Fruit fly (Drosophila melanogaster): Measurements from ENCODE around the gene tacc.

Gene tacc

DNA sequence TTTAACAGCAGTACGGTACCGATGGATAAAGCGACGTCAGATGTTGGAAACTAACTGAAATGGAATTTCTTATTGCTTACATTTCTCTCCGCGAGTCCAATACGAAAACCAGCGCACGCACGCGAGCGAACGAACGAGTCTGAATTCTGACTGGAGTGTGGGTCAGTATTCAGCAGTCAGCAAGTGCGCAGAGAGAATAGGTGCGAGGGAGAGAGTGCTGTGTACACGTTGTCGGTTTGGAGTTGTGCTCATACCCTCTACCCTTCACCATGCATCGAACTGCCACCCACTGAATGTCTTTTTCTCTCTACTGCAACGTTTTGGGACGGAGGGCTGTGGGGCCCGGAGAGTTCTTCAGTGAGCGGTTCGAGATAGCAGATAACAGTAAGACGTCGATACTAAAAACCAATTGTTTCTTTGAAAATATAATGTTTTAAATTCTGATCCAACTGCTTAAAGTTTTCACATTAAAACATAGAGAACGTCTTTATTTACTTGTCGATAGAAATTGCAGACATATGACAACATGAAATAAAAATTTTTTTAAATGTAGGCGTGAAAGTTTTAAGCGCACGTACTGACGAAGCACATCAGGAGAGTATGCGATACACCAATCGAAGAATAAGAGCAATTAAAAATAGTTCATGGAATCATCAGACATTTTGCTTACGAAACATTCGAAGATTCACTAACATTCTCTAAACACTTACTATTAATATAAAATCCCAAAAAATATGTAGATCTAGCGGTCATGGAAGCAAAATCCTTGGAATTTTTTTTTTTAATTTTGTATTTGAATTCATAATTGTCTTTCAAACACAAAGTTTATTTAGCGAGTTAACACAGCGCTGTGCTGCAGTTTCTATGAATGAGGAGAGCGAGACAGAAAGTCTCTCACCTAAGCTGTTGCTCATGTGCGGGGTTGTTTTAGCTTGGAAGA, 9.1 kb downstream of the tacc start (continued):
- TF ChIP-seq org-1 (GFP tag; optimal IDR thresholded peaks at IDR 0.05) (peak; percentile 83), repo (GFP tag; optimal IDR thresholded peaks at IDR 0.05) (peak; percentile 57), Hand (GFP tag; optimal IDR thresholded peaks at IDR 0.05) (peak; percentile 54), cad (GFP tag; optimal IDR thresholded peaks at IDR 0.05) (no peak), Dip2 (GFP tag; IDR thresholded peaks at IDR 0.05) (no peak), CG1233 (GFP tag; optimal IDR thresholded peaks at IDR 0.05) (peak; percentile 89), CG14050 (GFP tag; IDR thresholded peaks at IDR 0.05) (no peak), nerfin-2 (GFP tag; IDR thresholded peaks at IDR 0.05; ENCODE audit: partially characterized antibody) (no peak), Jarid2 (GFP tag; optimal IDR thresholded peaks at IDR 0.05) (peak; percentile 1), psq (GFP tag; optimal IDR thresholded peaks at IDR 0.05) (no peak), CHES-1-like (GFP tag; optimal IDR thresholded peaks at IDR 0.05) (peak; percentile 82), sim (GFP tag; IDR thresholded peaks at IDR 0.05) (no peak), CG42726 (GFP tag; IDR thresholded peaks at IDR 0.05; ENCODE audit: partially characterized antibody) (no peak), CG1529 (GFP tag; optimal IDR thresholded peaks at IDR 0.05) (peak; percentile 81), CG16813 (GFP tag; IDR thresholded peaks at IDR 0.05; ENCODE audit: partially characterized antibody) (no peak), CG18599 (GFP tag; optimal IDR thresholded peaks at IDR 0.05) (peak; percentile 89), Antp (GFP tag; optimal IDR thresholded peaks at IDR 0.05) (peak; percentile 77), ind (GFP tag; optimal IDR thresholded peaks at IDR 0.05) (peak; percentile 86), CG10147 (GFP tag; optimal IDR thresholded peaks at IDR 0.05) (peak; percentile 82), usp (GFP tag; optimal IDR thresholded peaks at IDR 0.05) (no peak), CG4617 (GFP tag; optimal IDR thresholded peaks at IDR 0.05; ENCODE audit: borderline replicate concordance) (peak; percentile 67), Taf1 (GFP tag; IDR thresholded peaks at IDR 0.05) (no peak), ash1 (GFP tag; optimal IDR thresholded peaks at IDR 0.05) (no peak), slbo (GFP tag; IDR thresholded peaks at IDR 0.05) (no peak), CG11456 (GFP tag; IDR thresholded peaks at IDR 0.05) (no peak), CG9215 (GFP tag; IDR thresholded peaks at IDR 0.05) (no peak), vvl (GFP tag; IDR thresholded peaks at IDR 0.05) (no peak), nerfin-1 (tag; optimal IDR thresholded peaks at IDR 0.05) (peak; percentile 51), ttk (GFP tag; IDR thresholded peaks at IDR 0.05) (no peak), TFAM (GFP tag; optimal IDR thresholded peaks at IDR 0.05) (peak; percentile 32), D (optimal IDR thresholded peaks at IDR 0.05) (no peak), D (GFP tag; optimal IDR thresholded peaks at IDR 0.05) (peak; percentile 89), CG11560 (tag; IDR thresholded peaks at IDR 0.05) (no peak), ase (GFP tag; IDR thresholded peaks at IDR 0.05) (no peak), CG7372 (GFP tag; IDR thresholded peaks at IDR 0.05) (no peak), NC2α (GFP tag; optimal IDR thresholded peaks at IDR 0.05) (peak; percentile 71), bcd (GFP tag; optimal IDR thresholded peaks at IDR 0.05) (peak; percentile 90), tup (GFP tag; optimal IDR thresholded peaks at IDR 0.05) (no peak), bigmax (GFP tag; optimal IDR thresholded peaks at IDR 0.05) (no peak), CG33557 (GFP tag; optimal IDR thresholded peaks at IDR 0.05) (peak; percentile 65), sisA (GFP tag; IDR thresholded peaks at IDR 0.05) (no peak), exex (tag; optimal IDR thresholded peaks at IDR 0.05) (no peak), CG10979 (tag; optimal IDR thresholded peaks at IDR 0.05) (peak; percentile 86), Hey (tag; optimal IDR thresholded peaks at IDR 0.05) (no peak), CG32767 (GFP tag; IDR thresholded peaks at IDR 0.05) (no peak), CG4854 (GFP tag; optimal IDR thresholded peaks at IDR 0.05) (peak; percentile 56), jing (GFP tag; optimal IDR thresholded peaks at IDR 0.05) (peak; percentile 71), gsb (GFP tag; IDR thresholded peaks at IDR 0.05) (no peak), CG14965 (GFP tag; optimal IDR thresholded peaks at IDR 0.05; ENCODE audit: borderline replicate concordance) (no peak), HLH54F (GFP tag; optimal IDR thresholded peaks at IDR 0.05) (peak; percentile 84)

Data from whole organism, embryonic.